Fruit fly (Drosophila melanogaster) Kc167 (cell line): ENCODE data around the gene CG5274.

ENCODE experiments used
- Myc ChIP-seq: fragments of >200 bp; optimal IDR thresholded peaks from 2 replicates; lab custom pipeline; 2017; ENCODE audit warnings: missing external identifiers
- Sin3A ChIP-seq: fragments of >200 bp; optimal IDR thresholded peaks from 2 replicates; lab custom pipeline; 2018; ENCODE audit warnings: missing external identifiers
- h ChIP-seq: fragments of >200 bp; optimal IDR thresholded peaks from 3 replicates; lab custom pipeline; 2018; ENCODE audit warnings: missing external identifiers
- insv ChIP-seq: fragments of >200 bp; optimal IDR thresholded peaks from 3 replicates; lab custom pipeline; 2018; ENCODE audit warnings: missing external identifiers
- psq ChIP-seq: fragments of >200 bp; optimal IDR thresholded peaks from 2 replicates; lab custom pipeline; 2017; ENCODE audit warnings: missing external identifiers
- ttk ChIP-seq: sonication (Bioruptor generic); optimal IDR thresholded peaks from 2 replicates; lab custom pipeline; 2017; ENCODE audit warnings: missing external identifiers

The CG5274 gene

DNA sequence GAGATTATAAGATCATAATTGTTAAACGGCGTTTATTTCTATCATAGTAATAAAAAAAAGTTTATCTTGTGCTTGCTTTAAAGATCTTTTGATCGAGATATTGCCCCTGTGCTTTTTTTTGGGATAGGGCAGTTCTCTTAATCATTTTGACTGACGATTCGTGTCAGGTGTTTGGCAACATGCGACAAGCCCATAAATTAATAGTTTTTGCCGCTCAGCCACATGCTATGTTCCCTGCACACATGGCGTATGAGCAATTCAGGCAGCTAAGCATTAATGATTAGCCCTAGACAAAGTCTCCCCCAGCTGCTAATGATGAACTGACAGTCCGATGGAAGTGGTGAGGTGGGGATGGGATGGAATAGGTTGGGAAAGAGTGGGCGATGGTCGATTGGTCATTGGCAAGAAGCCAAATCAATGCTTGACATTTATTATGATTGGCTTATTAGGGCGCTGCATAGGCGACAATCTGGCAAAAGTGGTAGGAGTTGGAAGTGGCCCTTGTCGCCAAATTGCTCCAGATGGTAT, 13.5 kb upstream of the CG5274 start:
- TF ChIP-seq ttk (lab: Kevin White, UChicago) = no peak
- no peak for TF ChIP-seq psq (lab: Kevin White, UChicago)
- TF ChIP-seq insv (lab: Kevin White, UChicago) = no peak
- no peak for TF ChIP-seq h (lab: Kevin White, UChicago)
- TF ChIP-seq Myc (lab: Kevin White, UChicago) = no peak
- no peak for TF ChIP-seq Sin3A (lab: Kevin White, UChicago)

DNA sequence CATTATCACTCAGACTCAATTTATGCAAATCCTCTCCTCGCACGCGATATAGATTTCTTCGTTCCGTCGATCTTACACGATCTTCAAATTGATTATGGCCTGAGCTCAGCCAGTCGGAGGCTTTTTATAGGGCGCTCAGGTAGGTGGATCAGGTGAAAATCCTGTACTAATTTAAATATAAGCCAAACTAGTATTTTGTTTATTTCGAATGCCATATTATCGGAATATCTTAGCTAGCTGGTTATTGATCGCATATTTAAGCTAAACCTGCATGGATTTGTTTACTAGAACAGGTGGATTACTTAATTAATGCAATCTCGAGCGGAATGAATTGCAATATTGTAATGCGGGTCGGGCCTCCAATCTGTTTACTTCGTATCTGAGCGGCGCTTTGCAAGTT, 12.3 kb upstream of the CG5274 start, which contains the start of gene Hpd:
Gene Hpd (minus strand): TSS at position 101 of the 400 bp plus-strand sequence.
- TF ChIP-seq ttk (lab: Kevin White, UChicago) = no peak
- no peak for TF ChIP-seq psq (lab: Kevin White, UChicago)
- no peak for TF ChIP-seq h (lab: Kevin White, UChicago)
- no peak for TF ChIP-seq Myc (lab: Kevin White, UChicago)
- no peak for TF ChIP-seq insv (lab: Kevin White, UChicago)
- no peak for TF ChIP-seq Sin3A (lab: Kevin White, UChicago)

DNA sequence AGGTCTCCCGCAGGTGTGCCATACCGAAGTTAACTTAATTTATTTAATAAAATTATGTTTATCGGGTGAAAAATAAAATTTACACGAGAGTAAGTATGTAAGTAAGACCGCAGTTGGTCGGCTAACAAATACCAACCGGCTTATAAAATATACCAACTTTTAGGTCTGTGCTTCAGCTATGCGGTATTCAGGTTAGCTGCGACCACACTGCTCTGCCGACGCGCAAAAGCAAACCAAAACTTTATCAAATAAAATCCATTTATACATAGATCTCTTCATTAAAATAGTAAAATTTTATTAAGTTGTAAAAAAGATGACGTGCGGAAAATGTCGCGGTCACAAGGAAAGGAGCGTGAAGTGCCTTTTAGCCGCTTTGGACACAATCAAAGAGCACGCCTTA, 8.6 kb upstream of the CG5274 start, which contains the start of the genes mRpL15 and CtIP:
Gene mRpL15 (minus strand): TSS at position 141 of the 400 bp plus-strand sequence.
Gene CtIP (plus strand): TSS at position 182 of the 400 bp plus-strand sequence.
- TF ChIP-seq h (lab: Kevin White, UChicago) (no peak), Sin3A (lab: Kevin White, UChicago) (no peak), Myc (lab: Kevin White, UChicago) (no peak), insv (lab: Kevin White, UChicago) (no peak), ttk (lab: Kevin White, UChicago) (no peak), psq (lab: Kevin White, UChicago) (no peak)

dm6 chr3L:20432297-20432696, 4.8 kb upstream of the CG5274 start, which contains the start of the genes Las and Psn:
Las (minus strand) TSS chr3L:20432361.
Psn (plus strand) TSS chr3L:20432468.
- TF ChIP-seq Myc (lab: Kevin White, UChicago) (no peak), psq (lab: Kevin White, UChicago) (no peak), insv (lab: Kevin White, UChicago) (no peak), ttk (lab: Kevin White, UChicago) (no peak), Sin3A (lab: Kevin White, UChicago) (no peak), h (lab: Kevin White, UChicago) (no peak)

dm6 chr3L:20431619-20432018, 4.2 kb upstream of the CG5274 start:
- TF ChIP-seq h (lab: Kevin White, UChicago) (no peak), Sin3A (lab: Kevin White, UChicago) (no peak), Myc (lab: Kevin White, UChicago) (no peak), psq (lab: Kevin White, UChicago) (no peak)

DNA sequence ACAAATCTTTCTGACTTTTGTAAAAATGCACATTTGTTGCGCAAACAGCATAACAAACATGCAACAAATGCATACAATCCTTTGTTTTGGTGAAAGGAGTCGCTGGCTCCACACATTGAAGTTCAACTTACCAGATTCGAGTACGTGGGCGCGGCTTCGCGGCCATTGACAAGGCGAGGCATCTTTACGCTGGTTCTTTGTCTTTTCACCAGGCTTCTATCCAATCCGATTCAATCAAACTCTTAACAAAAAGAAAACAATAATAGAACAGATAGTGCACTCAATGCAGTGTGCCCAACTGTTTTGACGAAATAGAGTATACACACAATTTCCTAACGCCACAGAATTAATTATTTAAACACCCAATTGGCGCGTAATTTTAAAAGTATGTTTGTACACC, 2.7 kb upstream of the CG5274 start, which contains the start of gene CG5262:
Gene CG5262 (minus strand): TSS at position 294 of the 400 bp plus-strand sequence.
- TF ChIP-seq h (lab: Kevin White, UChicago) (no peak), Sin3A (lab: Kevin White, UChicago) (no peak), insv (lab: Kevin White, UChicago) (no peak), ttk (lab: Kevin White, UChicago) (no peak), psq (lab: Kevin White, UChicago) (no peak), Myc (lab: Kevin White, UChicago) (no peak)

DNA sequence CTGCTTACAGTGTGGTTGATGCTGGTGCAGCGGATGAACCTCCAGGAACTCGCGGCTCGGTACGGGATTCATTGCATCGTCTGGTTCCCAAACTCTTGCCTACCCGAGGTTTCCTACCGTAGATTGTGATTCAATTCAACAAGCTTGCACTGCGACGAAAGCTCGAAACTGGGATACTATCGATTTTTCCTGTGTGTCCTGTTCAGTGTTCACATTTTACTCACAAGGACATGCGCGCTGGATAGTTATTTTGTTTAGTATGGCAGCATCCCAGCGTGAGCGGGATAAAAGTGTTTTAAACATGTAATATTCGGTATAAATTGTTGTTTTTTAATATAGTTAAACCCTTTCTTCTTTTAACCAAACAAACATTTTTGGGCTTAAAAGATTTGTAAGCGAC, 1.6 kb downstream of the CG5274 start, which contains the start of gene CG5282:
Gene CG5282 (minus strand): TSS at position 184 of the 400 bp plus-strand sequence.
- TF ChIP-seq Sin3A (lab: Kevin White, UChicago) = no peak
- TF ChIP-seq insv (lab: Kevin White, UChicago) = no peak
- no peak for TF ChIP-seq h (lab: Kevin White, UChicago)
- TF ChIP-seq Myc (lab: Kevin White, UChicago) = no peak
- no peak for TF ChIP-seq psq (lab: Kevin White, UChicago)
- TF ChIP-seq ttk (lab: Kevin White, UChicago) = no peak

DNA sequence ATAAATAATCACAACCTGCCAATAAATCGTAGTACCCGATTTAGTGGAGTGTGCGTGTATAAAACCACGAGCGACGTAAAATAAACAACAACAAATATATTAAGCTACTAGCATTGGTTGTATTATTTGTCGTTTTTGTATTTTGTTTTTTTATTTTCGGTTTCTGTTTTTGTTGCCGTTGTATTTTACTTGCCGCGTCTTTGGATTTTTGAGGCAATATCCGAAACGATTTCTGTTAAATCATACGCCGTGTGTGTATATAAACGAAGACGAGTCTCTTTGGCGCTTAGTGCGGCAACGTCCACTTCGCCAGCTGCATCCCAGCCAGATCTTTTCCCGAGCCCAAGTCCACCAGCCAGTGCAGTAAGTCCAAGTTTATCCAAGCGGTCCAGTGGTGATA, 14.2 kb downstream of the CG5274 start, which contains the start of gene zye:
Gene zye (plus strand): TSS at position 301 of the 400 bp plus-strand sequence.
- TF ChIP-seq Sin3A (lab: Kevin White, UChicago) (no peak), Myc (lab: Kevin White, UChicago) (no peak), psq (lab: Kevin White, UChicago) (no peak), ttk (lab: Kevin White, UChicago) (no peak), insv (lab: Kevin White, UChicago) (no peak), h (lab: Kevin White, UChicago) (no peak)

DNA sequence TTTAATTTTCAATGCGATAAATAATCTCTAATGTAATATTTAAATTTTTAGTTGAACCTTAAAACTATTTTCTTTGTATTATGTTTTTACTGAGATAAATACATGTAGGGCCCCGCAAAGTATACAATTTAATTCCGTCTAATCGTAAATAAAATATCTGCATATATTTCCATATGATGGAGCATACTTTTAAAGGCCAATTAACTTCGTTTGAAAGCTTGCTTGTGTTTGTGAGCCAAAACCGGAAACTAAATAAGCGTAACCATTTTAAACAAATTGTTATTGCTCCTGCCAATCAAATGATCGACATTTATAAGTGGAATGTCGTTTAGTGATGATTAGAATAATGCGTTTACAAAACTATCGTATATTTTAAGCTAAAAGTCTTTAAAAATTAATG, 16.7 kb downstream of the CG5274 start:
- no peak for TF ChIP-seq Myc (lab: Kevin White, UChicago)
- no peak for TF ChIP-seq ttk (lab: Kevin White, UChicago)
- no peak for TF ChIP-seq psq (lab: Kevin White, UChicago)
- no peak for TF ChIP-seq Sin3A (lab: Kevin White, UChicago)
- TF ChIP-seq h (lab: Kevin White, UChicago) = no peak
- TF ChIP-seq insv (lab: Kevin White, UChicago) = no peak

DNA sequence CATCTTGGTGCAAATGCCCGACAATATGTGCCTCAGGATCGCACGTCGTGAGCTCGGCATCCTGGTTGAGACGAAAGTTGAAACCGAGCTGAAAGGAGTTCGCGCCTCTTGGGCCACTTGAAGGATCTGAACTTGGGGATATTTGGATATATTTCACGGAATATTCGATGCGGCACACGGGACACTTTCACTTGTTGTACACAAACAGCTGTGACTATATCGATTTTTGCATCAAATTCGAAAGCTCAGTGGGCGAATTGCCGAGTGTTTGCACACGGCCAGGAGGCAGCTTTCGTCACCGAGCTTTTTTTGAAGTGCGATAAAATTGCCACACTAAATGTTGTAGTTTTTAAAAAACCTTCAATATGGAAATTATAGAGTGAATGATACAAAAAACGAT, 17.1 kb downstream of the CG5274 start, which contains the start of gene CG13248:
Gene CG13248 (minus strand): TSS at position 222 of the 400 bp plus-strand sequence.
- TF ChIP-seq Sin3A (lab: Kevin White, UChicago) (no peak), Myc (lab: Kevin White, UChicago) (no peak), ttk (lab: Kevin White, UChicago) (no peak), psq (lab: Kevin White, UChicago) (no peak), h (lab: Kevin White, UChicago) (no peak), insv (lab: Kevin White, UChicago) (no peak)
